Fruit fly (Drosophila melanogaster) whole organism, embryonic: ENCODE results near the gene Pp2C1.

Experiments used
- B-H1 ChIP-seq: fragments of 200-800 bp; sonication (Bioruptor generic); IDR thresholded peaks from 3 replicates; pipeline ENCODE4 v1.3.6; 2022; ENCODE audit warnings: missing biosample characterization, missing genetic modification characterization
- Bdp1 ChIP-seq: fragments of 200-800 bp; sonication (Bioruptor generic); optimal IDR thresholded peaks from 3 replicates; lab custom pipeline; 2016; ENCODE audit warnings: missing biosample characterization, missing genetic modification characterization
- CG10543 ChIP-seq: fragments of 200-800 bp; sonication (Bioruptor generic); optimal IDR thresholded peaks from 3 replicates; lab custom pipeline; 2017; ENCODE audit warnings: missing biosample characterization, mild to moderate bottlenecking, missing genetic modification characterization, moderate library complexity
- CG10959 ChIP-seq: fragments of 200-800 bp; sonication (Bioruptor generic); IDR thresholded peaks from 2 replicates; pipeline ENCODE4 v1.3.6; 2022; ENCODE audit warnings: missing biosample characterization, missing genetic modification characterization
- CG11398 ChIP-seq: fragments of 200-800 bp; sonication (Bioruptor generic); optimal IDR thresholded peaks from 2 replicates; lab custom pipeline; 2016; ENCODE audit warnings: missing biosample characterization, missing genetic modification characterization
- CG13894 ChIP-seq: fragments of 200-800 bp; sonication (Bioruptor generic); optimal IDR thresholded peaks from 3 replicates; lab custom pipeline; 2018; ENCODE audit warnings: missing biosample characterization, mild to moderate bottlenecking, missing genetic modification characterization, moderate library complexity
- CG14050 ChIP-seq: fragments of 200-800 bp; sonication (Bioruptor generic); IDR thresholded peaks from 3 replicates; pipeline ENCODE4 v1.3.6; 2022; ENCODE audit warnings: missing biosample characterization, missing genetic modification characterization
- CG15696 ChIP-seq: fragments of 200-800 bp; sonication (Bioruptor generic); optimal IDR thresholded peaks from 2 replicates; lab custom pipeline; 2019; ENCODE audit warnings: missing biosample characterization, mild to moderate bottlenecking, missing genetic modification characterization, moderate library complexity
- CG1602 ChIP-seq: fragments of 200-800 bp; sonication (Bioruptor generic); optimal IDR thresholded peaks from 3 replicates; lab custom pipeline; 2016; ENCODE audit warnings: missing biosample characterization, missing genetic modification characterization
- CG16779 ChIP-seq: fragments of 200-800 bp; sonication (Bioruptor generic); IDR thresholded peaks from 2 replicates; pipeline ENCODE4 v1.3.6; 2022; ENCODE audit warnings: missing biosample characterization, missing genetic modification characterization
- CG17186 ChIP-seq: fragments of 200-800 bp; sonication (Bioruptor generic); optimal IDR thresholded peaks from 3 replicates; lab custom pipeline; 2017; ENCODE audit warnings: missing biosample characterization, missing genetic modification reagents, missing genetic modification characterization
- CG1832 ChIP-seq: fragments of 200-800 bp; sonication (Bioruptor generic); optimal IDR thresholded peaks from 2 replicates; lab custom pipeline; 2017; ENCODE audit warnings: missing biosample characterization, mild to moderate bottlenecking, missing genetic modification characterization, inconsistent platforms
- CG31224 ChIP-seq: fragments of 200-800 bp; sonication (Bioruptor generic); IDR thresholded peaks from 2 replicates; pipeline ENCODE4 v1.3.6; 2022; ENCODE audit warnings: missing biosample characterization, missing genetic modification characterization
- CG31441 ChIP-seq: fragments of 200-800 bp; sonication (Bioruptor generic); IDR thresholded peaks from 2 replicates; pipeline ENCODE4 v1.3.6; 2022; ENCODE audit warnings: missing biosample characterization, missing genetic modification characterization
- CG3281 ChIP-seq: fragments of 200-800 bp; sonication (Bioruptor generic); optimal IDR thresholded peaks from 3 replicates; lab custom pipeline; 2017; ENCODE audit warnings: missing biosample characterization, mild to moderate bottlenecking, missing genetic modification characterization
- CG3407 ChIP-seq: fragments of 200-800 bp; sonication (Bioruptor generic); optimal IDR thresholded peaks from 2 replicates; lab custom pipeline; 2018; ENCODE audit warnings: missing biosample characterization, mild to moderate bottlenecking, missing genetic modification characterization
- CG34224 ChIP-seq: fragments of 200-800 bp; sonication (Bioruptor generic); IDR thresholded peaks from 3 replicates; pipeline ENCODE4 v1.3.6; 2022; ENCODE audit warnings: missing biosample characterization, missing genetic modification characterization; ENCODE audit not compliant: partially characterized antibody
- CG4282 ChIP-seq: fragments of 200-800 bp; sonication (Bioruptor generic); optimal IDR thresholded peaks from 2 replicates; lab custom pipeline; 2016; ENCODE audit warnings: missing biosample characterization, missing genetic modification characterization
- CG43689 ChIP-seq: fragments of 200-800 bp; sonication (Bioruptor generic); IDR thresholded peaks from 2 replicates; pipeline ENCODE4 v1.3.6; 2022; ENCODE audit warnings: missing biosample characterization, missing genetic modification characterization
- CG6854 ChIP-seq: fragments of 200-800 bp; sonication (Bioruptor generic); optimal IDR thresholded peaks from 3 replicates; lab custom pipeline; 2017; ENCODE audit warnings: missing biosample characterization, mild to moderate bottlenecking, missing genetic modification characterization
- CG7372 ChIP-seq: fragments of 200-800 bp; sonication (Bioruptor generic); IDR thresholded peaks from 2 replicates; pipeline ENCODE4 v1.3.6; 2022; ENCODE audit warnings: missing biosample characterization, missing genetic modification characterization
- CG9932 ChIP-seq: fragments of 200-800 bp; sonication (Bioruptor generic); IDR thresholded peaks from 2 replicates; pipeline ENCODE4 v1.3.6; 2022; ENCODE audit warnings: missing biosample characterization, missing genetic modification characterization
- Camta ChIP-seq: fragments of 200-800 bp; sonication (Bioruptor generic); optimal IDR thresholded peaks from 2 replicates; lab custom pipeline; 2016; ENCODE audit warnings: missing biosample characterization, missing genetic modification characterization
- D19A ChIP-seq: fragments of 200-800 bp; optimal IDR thresholded peaks from 3 replicates; lab custom pipeline; 2019; ENCODE audit warnings: missing biosample characterization, mild to moderate bottlenecking, missing genetic modification characterization, moderate library complexity
- D19B ChIP-seq: fragments of 200-800 bp; sonication (Bioruptor generic); optimal IDR thresholded peaks from 2 replicates; lab custom pipeline; 2017; ENCODE audit warnings: missing biosample characterization, mild to moderate bottlenecking, missing genetic modification characterization
- MTF-1 ChIP-seq: fragments of 200-800 bp; sonication (Bioruptor generic); optimal IDR thresholded peaks from 2 replicates; lab custom pipeline; 2018; ENCODE audit warnings: missing biosample characterization, mild to moderate bottlenecking, missing genetic modification characterization, borderline replicate concordance
- Mad ChIP-seq: fragments of 200-800 bp; sonication (Bioruptor generic); optimal IDR thresholded peaks from 2 replicates; lab custom pipeline; 2016; ENCODE audit warnings: missing biosample characterization, missing genetic modification characterization
- NK7.1 ChIP-seq: fragments of 200-800 bp; sonication (Bioruptor generic); optimal IDR thresholded peaks from 3 replicates; lab custom pipeline; 2016; ENCODE audit warnings: missing biosample characterization, missing genetic modification characterization
- Nf-YA ChIP-seq: fragments of 200-800 bp; sonication (Bioruptor generic); IDR thresholded peaks from 2 replicates; pipeline ENCODE4 v1.3.6; 2022; ENCODE audit warnings: missing biosample characterization, missing genetic modification characterization
- Poxn ChIP-seq: fragments of 200-800 bp; sonication (Bioruptor generic); IDR thresholded peaks from 2 replicates; pipeline ENCODE4 v1.3.6; 2022; ENCODE audit warnings: missing biosample characterization, missing genetic modification characterization
- Stat92E ChIP-seq, 3 experiments: fragments of >200 bp in 2 of 3; fragments of 200-800 bp in 1 of 3; sonication (Bioruptor generic) in 1 of 3; optimal IDR thresholded peaks; 2 replicates each; lab custom pipeline; 2017 to 2019; ENCODE audit warnings: missing biosample characterization in 3 of 3, missing genetic modification characterization in 3 of 3, mild to moderate bottlenecking in 1 of 3, moderate library complexity in 1 of 3
- Usf ChIP-seq: fragments of 200-800 bp; sonication (Bioruptor generic); optimal IDR thresholded peaks from 2 replicates; lab custom pipeline; 2017; ENCODE audit warnings: missing genotype, missing biosample characterization, missing genetic modification characterization
- aop ChIP-seq: fragments of 200-800 bp; sonication (Bioruptor generic); IDR thresholded peaks from 2 replicates; pipeline ENCODE4 v1.3.6; 2022; ENCODE audit warnings: missing biosample characterization, missing genetic modification characterization
- ap ChIP-seq: fragments of 200-800 bp; sonication (Bioruptor generic); IDR thresholded peaks from 2 replicates; pipeline ENCODE4 v1.3.6; 2022; ENCODE audit warnings: missing biosample characterization, missing genetic modification characterization
- ase ChIP-seq: fragments of 200-800 bp; sonication (Bioruptor generic); IDR thresholded peaks from 3 replicates; pipeline ENCODE4 v1.3.6; 2022; ENCODE audit warnings: missing biosample characterization, missing genetic modification characterization
- dan ChIP-seq: fragments of 200-800 bp; sonication (Bioruptor generic); IDR thresholded peaks from 2 replicates; pipeline ENCODE4 v1.3.6; 2022; ENCODE audit warnings: missing biosample characterization, missing genetic modification characterization
- ftz-f1 ChIP-seq: fragments of 200-800 bp; sonication (Bioruptor generic); optimal IDR thresholded peaks from 2 replicates; lab custom pipeline; 2016; ENCODE audit warnings: missing biosample characterization, missing genetic modification characterization
- hbn ChIP-seq: fragments of 200-800 bp; sonication (Bioruptor generic); IDR thresholded peaks from 2 replicates; pipeline ENCODE4 v1.3.6; 2022; ENCODE audit warnings: missing biosample characterization, missing genetic modification characterization; ENCODE audit not compliant: partially characterized antibody
- nerfin-1 ChIP-seq: fragments of 200-800 bp; sonication (Bioruptor generic); optimal IDR thresholded peaks from 3 replicates; lab custom pipeline; 2019; ENCODE audit warnings: missing biosample characterization, mild to moderate bottlenecking, missing genetic modification characterization, moderate library complexity
- otp ChIP-seq: fragments of 200-800 bp; sonication (Bioruptor generic); IDR thresholded peaks from 3 replicates; pipeline ENCODE4, ENCODE4 v1.3.6; 2022; ENCODE audit warnings: missing biosample characterization, missing genetic modification characterization
- pan ChIP-seq, 4 experiments: fragments of >200 bp in 3 of 4; fragments of 200-800 bp in 1 of 4; sonication (Bioruptor generic) in 1 of 4; optimal IDR thresholded peaks in 3 of 4; IDR thresholded peaks in 1 of 4; 2 replicates each; pipeline versions ENCODE4 v1.3.6 to Lab custom; 2017 to 2022; ENCODE audit warnings: missing biosample characterization in 2 of 4, missing genetic modification characterization in 2 of 4, mixed read lengths in 1 of 4
- sc ChIP-seq, 3 experiments: fragments of >200 bp in 2 of 3; fragments of 200-800 bp in 1 of 3; sonication (Bioruptor generic) in 1 of 3; optimal IDR thresholded peaks; 2 replicates in 2 of 3; 3 replicates in 1 of 3; lab custom pipeline; 2017; ENCODE audit warnings: mild to moderate bottlenecking in 1 of 3, missing biosample characterization in 1 of 3, missing genetic modification characterization in 1 of 3, missing genetic modification reagents in 1 of 3
- sens ChIP-seq: fragments of 200-800 bp; sonication (Bioruptor generic); peaks from one replicate; lab custom pipeline; 2016; ENCODE audit warnings: missing biosample characterization, missing genetic modification characterization
- tll ChIP-seq, 2 experiments: fragments of 200-800 bp in 1 of 2; fragments of >200 bp in 1 of 2; sonication (Bioruptor generic) in 1 of 2; optimal IDR thresholded peaks; 2 replicates each; lab custom pipeline; 2017 to 2019; ENCODE audit warnings: missing biosample characterization in 2 of 2, missing genetic modification characterization in 2 of 2, mild to moderate bottlenecking in 1 of 2, moderate library complexity in 1 of 2
- twi ChIP-seq: fragments of 200-800 bp; optimal IDR thresholded peaks from 2 replicates; lab custom pipeline; 2019; ENCODE audit warnings: missing biosample characterization, mild to moderate bottlenecking, missing genetic modification characterization, moderate library complexity
- unpg ChIP-seq: fragments of 200-800 bp; sonication (Bioruptor generic); optimal IDR thresholded peaks from 3 replicates; lab custom pipeline; 2018; ENCODE audit warnings: missing biosample characterization, mild to moderate bottlenecking, missing genetic modification characterization, moderate library complexity
- vfl ChIP-seq: fragments of 200-800 bp; sonication (Bioruptor generic); optimal IDR thresholded peaks from 2 replicates; lab custom pipeline; 2016; ENCODE audit warnings: missing biosample characterization, missing genetic modification characterization
- wor ChIP-seq: fragments of 200-800 bp; sonication (Bioruptor generic); IDR thresholded peaks from 2 replicates; pipeline ENCODE4 v1.3.6; 2022; ENCODE audit warnings: missing biosample characterization, missing genetic modification characterization

Pp2C1 gene

dm6 chrX:4666650-4667360 lies 19.9 kb downstream of the Pp2C1 start, which contains the start of gene CG3009 (continued):
- TF ChIP-seq D19B (GFP tag; lab: Kevin White, UChicago) (peak; percentile 93), CG3281 (GFP tag; lab: Kevin White, UChicago) (peak; percentile 98), Camta (GFP tag; lab: Kevin White, UChicago) (peak; percentile 97), CG31224 (GFP tag; lab: Robert Waterston, UW) (peak; percentile 95), Poxn (GFP tag; lab: Robert Waterston, UW) (peak; percentile 95), CG17186 (peak; percentile 83), CG10543 (peak; percentile 99), CG34224 (GFP tag; lab: Robert Waterston, UW) (no peak), sc (optimal IDR thresholded peaks at IDR 0.05; lab: Kevin White, UChicago) (no peak), sc (GFP tag; optimal IDR thresholded peaks at IDR 0.05; lab: Kevin White, UChicago) (peak; percentile 89), Nf-YA (peak; percentile 95), CG15696 (tag; lab: Kevin White, UChicago) (peak; percentile 79), otp (GFP tag; lab: Robert Waterston, UW) (peak; percentile 95), NK7.1 (GFP tag; lab: Kevin White, UChicago) (peak; percentile 96), D19A (tag; lab: Kevin White, UChicago) (peak; percentile 92), CG10959 (GFP tag; lab: Robert Waterston, UW) (peak; percentile 83), unpg (peak; percentile 97), tll (GFP tag; optimal IDR thresholded peaks at IDR 0.05; lab: Kevin White, UChicago) (peak in 1 of 2 experiments; percentile 5), Stat92E (GFP tag; optimal IDR thresholded peaks at IDR 0.05; lab: Kevin White, UChicago) (peak in 1 of 3 experiments; percentile 51), pan (optimal IDR thresholded peaks at IDR 0.05; lab: Kevin White, UChicago) (no peak), pan (GFP tag; optimal IDR thresholded peaks at IDR 0.05 in 1 of 2, IDR thresholded peaks at IDR 0.05 in 1 of 2) (peak in 1 of 2 experiments; percentile 98), CG43689 (GFP tag; lab: Robert Waterston, UW) (peak; percentile 94), CG7372 (peak; percentile 97), CG16779 (GFP tag; lab: Robert Waterston, UW) (peak; percentile 95), CG9932 (GFP tag; lab: Robert Waterston, UW) (peak; percentile 99), vfl (GFP tag; lab: Kevin White, UChicago) (peak; percentile 96), hbn (GFP tag; lab: Robert Waterston, UW) (no peak), CG11398 (peak; percentile 97), CG4282 (GFP tag; lab: Kevin White, UChicago) (peak; percentile 96), CG3407 (GFP tag; lab: Kevin White, UChicago) (peak; percentile 92), CG14050 (peak; percentile 96), CG6854 (GFP tag; lab: Kevin White, UChicago) (peak; percentile 97), CG1832 (GFP tag; lab: Kevin White, UChicago) (peak; percentile 38), sens (GFP tag; lab: Kevin White, UChicago) (peak; percentile 99), B-H1 (peak; percentile 95), CG31441 (GFP tag; lab: Robert Waterston, UW) (peak; percentile 96), Usf (GFP tag; lab: Kevin White, UChicago) (peak; percentile 93), Mad (peak; percentile 98), dan (GFP tag; lab: Robert Waterston, UW) (peak; percentile 67; the same call in 1 of the 2 replicates), Bdp1 (GFP tag; lab: Kevin White, UChicago) (peak; percentile 92), MTF-1 (GFP tag; lab: Kevin White, UChicago) (peak; percentile 94), CG13894 (tag; lab: Kevin White, UChicago) (peak; percentile 96), ap (GFP tag; lab: Robert Waterston, UW) (peak; percentile 93), twi (tag; lab: Kevin White, UChicago) (peak; percentile 88), CG1602 (peak; percentile 94), ase (GFP tag; lab: Robert Waterston, UW) (peak; percentile 96), aop (GFP tag; lab: Robert Waterston, UW) (peak; percentile 81), ftz-f1 (GFP tag; lab: Kevin White, UChicago) (peak; percentile 93), nerfin-1 (tag; lab: Kevin White, UChicago) (peak; percentile 94), wor (peak; percentile 95)
